Fruit fly (Drosophila melanogaster): ENCODE results near the gene CG10588.
A peak's percentile ranks its signal among the peaks of the same experiment; 100 is the strongest.

Gene CG10588

DNA sequence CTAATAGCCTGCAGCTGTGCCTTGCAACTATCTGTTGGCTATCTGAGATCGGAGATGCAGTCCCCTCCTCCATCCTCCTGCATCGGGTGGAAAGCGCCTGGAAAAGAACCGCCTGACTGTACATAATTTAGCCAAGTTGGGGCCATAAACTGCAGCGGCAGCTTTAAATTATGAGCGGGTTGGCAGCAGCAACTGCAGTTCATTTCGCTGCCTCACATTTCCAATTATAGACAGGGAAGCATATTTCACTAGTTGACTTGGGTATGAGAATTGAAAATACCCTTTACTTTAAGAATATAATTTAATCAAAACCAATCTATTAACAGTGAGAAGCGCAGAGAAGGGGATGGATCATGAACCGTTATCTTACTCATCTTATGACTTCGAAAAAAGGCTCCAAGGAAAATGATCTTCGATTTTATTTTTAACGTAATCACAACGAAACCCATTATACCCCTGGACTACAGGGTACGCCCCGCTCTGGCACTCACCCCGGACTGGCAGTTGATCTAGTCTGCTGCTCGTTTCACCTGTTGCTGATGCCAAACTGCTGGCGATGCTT lies 33.6 kb upstream of the CG10588 start (continued):
- TF ChIP-seq CG10654 (GFP tag; optimal IDR thresholded peaks at IDR 0.05) (peak; percentile 1), Adf1 (GFP tag; IDR thresholded peaks at IDR 0.05) (no peak), ttk (GFP tag; IDR thresholded peaks at IDR 0.05) (no peak), HmgZ (tag; optimal IDR thresholded peaks at IDR 0.05) (no peak), CG3995 (GFP tag; optimal IDR thresholded peaks at IDR 0.05) (no peak), CG10431 (GFP tag; optimal IDR thresholded peaks at IDR 0.05) (no peak), lab (GFP tag; optimal IDR thresholded peaks at IDR 0.05) (peak; percentile 6), ATbp (GFP tag; optimal IDR thresholded peaks at IDR 0.05) (peak; percentile 49), Sox102F (GFP tag; optimal IDR thresholded peaks at IDR 0.05) (peak; percentile 71), Dad (GFP tag; optimal IDR thresholded peaks at IDR 0.05) (peak; percentile 7), br (optimal IDR thresholded peaks at IDR 0.05) (no peak), sisA (GFP tag; IDR thresholded peaks at IDR 0.05) (no peak), ranshi (GFP tag; IDR thresholded peaks at IDR 0.05) (no peak), Taf1 (GFP tag; IDR thresholded peaks at IDR 0.05) (no peak), CG1792 (GFP tag; optimal IDR thresholded peaks at IDR 0.05) (no peak), MBD-R2 (GFP tag; IDR thresholded peaks at IDR 0.05) (no peak), CG11504 (tag; optimal IDR thresholded peaks at IDR 0.05) (peak; percentile 57), CG9215 (GFP tag; IDR thresholded peaks at IDR 0.05) (no peak), E2f2 (GFP tag; IDR thresholded peaks at IDR 0.05) (0 out of 2 replicates have a peak, but pooled peaks have one; percentile 26), Drgx (GFP tag; IDR thresholded peaks at IDR 0.05) (peak; percentile 74), tio (GFP tag; optimal IDR thresholded peaks at IDR 0.05) (peak; percentile 14), CG10147 (GFP tag; optimal IDR thresholded peaks at IDR 0.05) (no peak), CG9609 (GFP tag; optimal IDR thresholded peaks at IDR 0.05) (peak; percentile 41), CG4328 (GFP tag; optimal IDR thresholded peaks at IDR 0.05) (no peak), gce (GFP tag; IDR thresholded peaks at IDR 0.05) (no peak), ken (GFP tag; IDR thresholded peaks at IDR 0.05) (no peak), gcm (GFP tag; optimal IDR thresholded peaks at IDR 0.05) (peak; percentile 40), CG33557 (GFP tag; optimal IDR thresholded peaks at IDR 0.05) (peak; percentile 5), Hr78 (GFP tag; optimal IDR thresholded peaks at IDR 0.05) (no peak), CG10274 (GFP tag; optimal IDR thresholded peaks at IDR 0.05) (no peak), Kr (GFP tag; optimal IDR thresholded peaks at IDR 0.05) (no peak), tap (tag; optimal IDR thresholded peaks at IDR 0.05) (peak; percentile 39)

DNA sequence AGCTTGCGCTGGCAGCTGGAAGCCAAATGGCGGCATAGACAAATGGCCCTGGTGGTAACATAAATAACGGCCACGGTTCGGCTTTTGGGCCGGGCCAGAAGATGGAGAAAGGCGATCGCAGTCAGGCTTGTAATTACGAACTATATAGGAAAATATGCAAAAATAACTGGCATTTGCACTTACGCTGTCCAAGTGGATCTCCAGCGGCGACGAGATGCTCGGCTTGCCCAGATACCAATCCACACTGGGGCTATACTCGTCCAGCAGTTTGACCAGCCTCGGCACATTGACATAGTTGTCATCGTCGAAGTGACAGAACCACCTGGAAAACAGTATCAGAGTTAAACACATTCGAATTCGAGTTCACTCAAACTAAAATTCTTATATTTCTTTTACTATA lies 29.2 kb upstream of the CG10588 start, which contains the start of gene CG10589:
TSS of gene CG10589 (plus strand) at position 301 of the 400 bp plus-strand sequence.
- TF ChIP-seq CG12071 (GFP tag; optimal IDR thresholded peaks at IDR 0.05) (no peak), CG12391 (tag; optimal IDR thresholded peaks at IDR 0.05) (no peak)

DNA sequence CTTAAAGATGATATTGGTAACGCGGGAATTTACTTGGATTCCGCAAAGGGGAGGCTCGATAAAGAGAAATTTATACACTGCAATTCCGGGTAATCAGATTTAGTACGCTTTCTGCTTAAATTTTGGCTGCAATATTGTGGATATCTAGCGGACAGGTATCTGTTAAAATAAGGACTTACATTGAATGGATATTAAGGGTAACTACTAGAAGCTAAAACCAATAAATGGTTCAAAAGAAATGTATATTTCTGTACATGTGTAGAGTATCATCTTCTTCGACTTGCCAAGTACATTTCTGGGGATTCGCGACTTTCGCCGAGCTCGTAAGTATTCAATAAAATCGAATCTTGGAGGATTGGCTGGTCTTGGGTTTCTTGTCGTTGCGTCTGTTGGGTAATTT lies 27.3 kb upstream of the CG10588 start:
- TF ChIP-seq sens (GFP tag): peak; percentile 53
- no peak for TF ChIP-seq gt (GFP tag; IDR thresholded peaks at IDR 0.05)
- TF ChIP-seq CG14667 (GFP tag; IDR thresholded peaks at IDR 0.05): no peak
- no peak for TF ChIP-seq trh (GFP tag; optimal IDR thresholded peaks at IDR 0.05)
- no peak for TF ChIP-seq MBD-R2 (GFP tag; IDR thresholded peaks at IDR 0.05)
- TF ChIP-seq CG5180 (GFP tag; optimal IDR thresholded peaks at IDR 0.05): no peak
- no peak for TF ChIP-seq ATbp (GFP tag; optimal IDR thresholded peaks at IDR 0.05)
- no peak for TF ChIP-seq nau (GFP tag; optimal IDR thresholded peaks at IDR 0.05)
- no peak for TF ChIP-seq lab (GFP tag; optimal IDR thresholded peaks at IDR 0.05)
- TF ChIP-seq CG12744 (GFP tag; optimal IDR thresholded peaks at IDR 0.05): no peak
- TF ChIP-seq bowl (GFP tag; IDR thresholded peaks at IDR 0.05): no peak
- no peak for TF ChIP-seq gce (GFP tag; IDR thresholded peaks at IDR 0.05)
- peak; percentile 42 for TF ChIP-seq D19A (tag; optimal IDR thresholded peaks at IDR 0.05)
- TF ChIP-seq yki (optimal IDR thresholded peaks at IDR 0.05): no peak
- TF ChIP-seq CG16813 (GFP tag; IDR thresholded peaks at IDR 0.05; ENCODE audit: partially characterized antibody): no peak

All from whole organism, embryonic.